Worm (Caenorhabditis elegans) whole organism, late embryonic: ENCODE data around the gene skr-5.

Source experiments
- ceh-19 ChIP-seq: fragments of 200-800 bp; sonication (Bioruptor generic); optimal IDR thresholded peaks from 2 replicates; lab custom pipeline; 2018; ENCODE audit warnings: mild to moderate bottlenecking, missing genetic modification characterization, missing compliant biosample characterization
- ceh-24 ChIP-seq: sonication (generic microtip); optimal IDR thresholded peaks from 2 replicates; lab custom pipeline; 2016; ENCODE audit warnings: mild to moderate bottlenecking, missing genetic modification characterization, missing compliant biosample characterization
- elt-2 ChIP-seq: sonication (generic microtip); optimal IDR thresholded peaks from 2 replicates; lab custom pipeline; 2016; ENCODE audit warnings: missing genetic modification reagents, missing genetic modification characterization, missing compliant biosample characterization
- sox-2 ChIP-seq: fragments of 200-800 bp; sonication (Bioruptor generic); IDR thresholded peaks from 2 replicates; pipeline ENCODE4 v1.3.6; 2022; ENCODE audit warnings: missing genetic modification reagents, missing genetic modification characterization, missing compliant biosample characterization

DNA sequence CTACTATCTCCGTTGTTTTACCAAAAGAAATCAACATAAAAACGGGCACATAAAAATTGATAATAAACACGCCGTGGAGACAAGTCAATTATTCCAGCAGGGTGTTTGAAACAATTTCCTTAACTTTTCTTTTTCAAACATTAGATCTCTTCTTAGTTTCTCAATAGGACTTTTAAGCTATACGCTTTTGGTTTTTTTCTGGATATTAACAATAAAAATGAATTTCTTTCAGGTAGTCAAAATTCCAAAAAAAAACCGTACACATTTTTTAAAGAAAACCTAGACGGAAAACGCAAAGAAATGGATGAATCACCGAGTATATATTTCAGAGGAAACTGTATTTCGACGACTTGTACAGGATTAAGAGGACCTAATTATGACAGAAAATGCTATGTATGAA lies 16.4 kb upstream of the skr-5 start, which contains the start of gene fbxa-185:
- TF ChIP-seq sox-2 (GFP tag; lab: Robert Waterston, UW) (no peak), ceh-19 (no peak), ceh-24 (tag; lab: Kevin White, UChicago) (no peak), elt-2 (tag; lab: Kevin White, UChicago) (no peak)
